Worm (Caenorhabditis elegans) whole organism, mixed stage, embryonic: Measurements from ENCODE around the gene C29F9.6.
"Not testable (repeated sequence)": the region's sequence is repeated elsewhere in the genome, so short reads cannot be mapped to it uniquely, and the experiment has no call there.

ENCODE experiments used
- M03D4.4 ChIP-seq: sonication (generic microtip); optimal IDR thresholded peaks from 2 replicates; lab custom pipeline; 2017; ENCODE audit warnings: mild to moderate bottlenecking, missing genetic modification characterization, missing compliant biosample characterization
- bed-3 ChIP-seq: fragments of 200-800 bp; sonication (Bioruptor generic); optimal IDR thresholded peaks from 3 replicates; lab custom pipeline; 2018; ENCODE audit warnings: mild to moderate bottlenecking, missing genetic modification characterization, moderate library complexity, missing compliant biosample characterization
- blmp-1 ChIP-seq: fragments of 150-350 bp; optimal IDR thresholded peaks from 2 replicates; lab custom pipeline; 2014; ENCODE audit warnings: missing biosample characterization, missing genetic modification characterization
- ceh-39 ChIP-seq: fragments of 150-350 bp; optimal IDR thresholded peaks from 2 replicates; lab custom pipeline; 2014; ENCODE audit warnings: missing biosample characterization, missing genetic modification characterization
- ceh-83 ChIP-seq: fragments of 200-800 bp; sonication (Bioruptor generic); optimal IDR thresholded peaks from 2 replicates; lab custom pipeline; 2018; ENCODE audit warnings: mild to moderate bottlenecking, missing genetic modification characterization, missing compliant biosample characterization
- cnd-1 ChIP-seq: fragments of 200-800 bp; sonication (Bioruptor generic); optimal IDR thresholded peaks from 2 replicates; lab custom pipeline; 2018; ENCODE audit warnings: mild to moderate bottlenecking, missing genetic modification characterization, missing compliant biosample characterization
- drap-1 ChIP-seq: fragments of 200-800 bp; sonication (Bioruptor generic); optimal IDR thresholded peaks from 3 replicates; lab custom pipeline; 2018; ENCODE audit warnings: mild to moderate bottlenecking, missing genetic modification characterization, missing compliant biosample characterization
- elt-1 ChIP-seq: sonication (generic microtip); optimal IDR thresholded peaks from 2 replicates; lab custom pipeline; 2017; ENCODE audit warnings: missing genetic modification characterization, mild to moderate bottlenecking, missing compliant biosample characterization, antibody characterized with exemption, moderate library complexity, borderline replicate concordance; ENCODE audit not compliant: insufficient read depth
- flh-1 ChIP-seq: fragments of 200-800 bp; sonication (Bioruptor generic); optimal IDR thresholded peaks from 2 replicates; lab custom pipeline; 2018; ENCODE audit warnings: mild to moderate bottlenecking, missing genetic modification characterization, moderate library complexity, missing compliant biosample characterization
- ham-2 ChIP-seq: fragments of 200-800 bp; sonication (Bioruptor generic); optimal IDR thresholded peaks from 2 replicates; lab custom pipeline; 2018; ENCODE audit warnings: mild to moderate bottlenecking, missing genetic modification characterization, missing compliant biosample characterization
- hlh-1 ChIP-seq: fragments of 150-350 bp; optimal IDR thresholded peaks from 2 replicates; lab custom pipeline; 2014; ENCODE audit warnings: missing biosample characterization, missing genetic modification reagents, missing genetic modification characterization
- lin-32 ChIP-seq: fragments of 200-800 bp; sonication (Bioruptor generic); optimal IDR thresholded peaks from 2 replicates; lab custom pipeline; 2018; ENCODE audit warnings: mild to moderate bottlenecking, missing genetic modification characterization, missing compliant biosample characterization
- lsy-2 ChIP-seq: fragments of 150-350 bp; optimal IDR thresholded peaks from 2 replicates; lab custom pipeline; 2014; ENCODE audit warnings: missing biosample characterization, missing genetic modification characterization
- mab-5 ChIP-seq: fragments of 150-350 bp; optimal IDR thresholded peaks from 2 replicates; lab custom pipeline; 2014; ENCODE audit warnings: missing biosample characterization, missing genetic modification characterization
- mep-1 ChIP-seq: fragments of 150-350 bp; optimal IDR thresholded peaks from 2 replicates; lab custom pipeline; 2017; ENCODE audit warnings: missing biosample characterization, missing genetic modification reagents, missing genetic modification characterization, inconsistent platforms
- mls-2 ChIP-seq: sonication (generic microtip); optimal IDR thresholded peaks from 2 replicates; lab custom pipeline; 2016; ENCODE audit warnings: mild to moderate bottlenecking, missing genetic modification characterization, moderate library complexity, missing compliant biosample characterization
- nhr-2 ChIP-seq: fragments of 150-350 bp; optimal IDR thresholded peaks from 2 replicates; lab custom pipeline; 2014; ENCODE audit warnings: missing biosample characterization, missing genetic modification characterization
- nhr-28 ChIP-seq: fragments of 150-350 bp; optimal IDR thresholded peaks from 2 replicates; lab custom pipeline; 2014; ENCODE audit warnings: missing biosample characterization, missing genetic modification characterization
- nhr-76 ChIP-seq: sonication (generic microtip); optimal IDR thresholded peaks from 2 replicates; lab custom pipeline; 2017; ENCODE audit warnings: missing biosample characterization, missing genetic modification characterization
- pha-4 ChIP-seq: fragments of 150-350 bp; optimal IDR thresholded peaks from 2 replicates; lab custom pipeline; 2018; ENCODE audit warnings: missing biosample characterization, missing genetic modification reagents, missing genetic modification characterization
- snpc-4 ChIP-seq: fragments of 150-350 bp; optimal IDR thresholded peaks from 2 replicates; lab custom pipeline; 2014; ENCODE audit warnings: missing biosample characterization, missing genetic modification characterization
- sptf-1 ChIP-seq: sonication (generic microtip); optimal IDR thresholded peaks from 2 replicates; lab custom pipeline; 2017; ENCODE audit warnings: mild to moderate bottlenecking, missing genetic modification characterization, moderate library complexity, missing compliant biosample characterization
- unc-120 ChIP-seq: sonication (generic microtip); optimal IDR thresholded peaks from 2 replicates; lab custom pipeline; 2017; ENCODE audit warnings: missing genetic modification characterization, missing compliant biosample characterization; ENCODE audit not compliant: poor library complexity, severe bottlenecking
- unc-39 ChIP-seq: fragments of 150-350 bp; optimal IDR thresholded peaks from 2 replicates; lab custom pipeline; 2014; ENCODE audit warnings: missing biosample characterization, missing genetic modification characterization
- unc-62 ChIP-seq: fragments of 150-350 bp; optimal IDR thresholded peaks from 2 replicates; lab custom pipeline; 2014; ENCODE audit warnings: missing biosample characterization, missing genetic modification reagents, missing genetic modification characterization
- zip-8 ChIP-seq: fragments of 150-350 bp; optimal IDR thresholded peaks from 2 replicates; lab custom pipeline; 2014; ENCODE audit warnings: missing biosample characterization, missing genetic modification characterization
- ztf-11 ChIP-seq: fragments of 150-350 bp; optimal IDR thresholded peaks from 2 replicates; lab custom pipeline; 2014; ENCODE audit warnings: missing biosample characterization, missing genetic modification characterization

The C29F9.6 gene

DNA sequence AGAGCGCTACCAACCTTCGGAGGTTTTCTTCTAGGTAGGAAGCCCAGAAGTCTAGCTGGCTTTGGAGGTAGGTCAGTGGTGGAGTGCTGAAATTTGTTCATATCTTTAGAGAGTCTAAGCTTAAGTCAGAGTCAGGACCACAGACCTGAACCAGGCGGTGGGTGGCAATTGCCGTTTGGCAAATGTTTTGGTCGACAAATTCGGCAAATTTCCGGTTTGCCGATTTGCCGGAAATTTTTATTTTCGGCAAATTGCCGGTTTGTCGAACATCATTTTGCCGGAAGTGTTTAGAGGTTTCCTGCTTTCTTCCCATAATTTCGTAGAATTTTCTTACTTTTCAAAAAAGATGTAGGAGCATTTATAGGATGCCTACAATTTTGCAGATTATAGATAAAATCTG, 15.9 kb upstream of the C29F9.6 start, which contains the start of gene C29F9.9:
C29F9.9 (minus strand) TSS at position 101 of the 400 bp plus-strand sequence.
- not testable (repeated sequence) for TF ChIP-seq nhr-2, mls-2, nhr-76 (tag; lab: Kevin White, UChicago)

DNA sequence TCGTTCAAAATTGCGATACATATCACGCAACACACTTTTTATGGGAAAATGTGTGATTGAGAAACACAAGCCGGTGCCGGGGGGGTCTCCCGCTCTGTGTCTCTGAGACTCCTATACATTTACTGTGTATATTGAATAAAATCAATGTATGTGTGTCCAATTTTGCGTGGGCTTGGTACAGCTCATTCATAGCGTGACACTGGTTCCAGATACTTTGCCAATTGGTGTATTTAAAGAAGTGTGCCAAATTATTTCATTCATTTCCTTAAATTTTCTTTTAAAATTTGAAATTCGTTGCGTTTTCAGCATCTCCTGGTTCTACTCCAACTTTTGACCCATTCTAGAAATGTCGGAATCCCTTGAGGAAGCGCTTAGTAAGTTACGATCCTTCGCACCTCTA, 2.5 kb downstream of the C29F9.6 start, which contains the start of gene C29F9.5:
C29F9.5 (plus strand) TSS at position 301 of the 400 bp plus-strand sequence.
- TF ChIP-seq drap-1 (GFP tag; lab: Kevin White, UChicago) (no peak), ceh-39 (tag; lab: Kevin White, UChicago) (no peak), snpc-4 (tag; lab: Kevin White, UChicago) (no peak), ztf-11 (tag; lab: Kevin White, UChicago) (no peak)

DNA sequence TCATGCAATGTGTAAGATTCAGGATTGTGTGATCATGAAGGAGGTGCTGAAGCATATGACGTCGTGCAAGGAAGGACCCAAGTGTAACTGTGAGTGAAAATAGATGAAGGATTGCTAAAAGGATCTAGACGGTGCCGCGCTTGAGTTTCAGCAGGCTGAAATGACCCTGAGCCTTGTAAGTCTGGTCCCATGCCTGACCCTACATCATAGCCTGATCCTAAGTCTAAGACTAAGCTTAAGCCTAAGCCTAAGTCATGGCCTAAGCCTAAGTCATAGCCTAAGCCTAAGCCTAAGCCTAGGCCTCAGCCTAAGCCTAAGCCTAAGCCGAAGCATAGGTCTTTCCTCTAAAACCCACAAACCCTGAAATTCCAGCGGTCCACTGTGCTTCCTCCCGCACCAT, 3.2 kb downstream of the C29F9.6 start:
- no peak for TF ChIP-seq hlh-1 (tag; lab: Kevin White, UChicago)
- TF ChIP-seq flh-1 (GFP tag; lab: Kevin White, UChicago), result no peak
- TF ChIP-seq pha-4 (tag; lab: Kevin White, UChicago), result no peak
- TF ChIP-seq lsy-2 (tag; lab: Kevin White, UChicago), result no peak
- TF ChIP-seq snpc-4 (tag; lab: Kevin White, UChicago), result no peak
- no peak for TF ChIP-seq zip-8 (tag; lab: Kevin White, UChicago)
- no peak for TF ChIP-seq unc-39
- TF ChIP-seq ceh-83 (GFP tag; lab: Kevin White, UChicago), result no peak
- no peak for TF ChIP-seq drap-1 (GFP tag; lab: Kevin White, UChicago)
- TF ChIP-seq mep-1, result no peak
- TF ChIP-seq M03D4.4 (tag; lab: Kevin White, UChicago), result no peak
- no peak for TF ChIP-seq lin-32

DNA sequence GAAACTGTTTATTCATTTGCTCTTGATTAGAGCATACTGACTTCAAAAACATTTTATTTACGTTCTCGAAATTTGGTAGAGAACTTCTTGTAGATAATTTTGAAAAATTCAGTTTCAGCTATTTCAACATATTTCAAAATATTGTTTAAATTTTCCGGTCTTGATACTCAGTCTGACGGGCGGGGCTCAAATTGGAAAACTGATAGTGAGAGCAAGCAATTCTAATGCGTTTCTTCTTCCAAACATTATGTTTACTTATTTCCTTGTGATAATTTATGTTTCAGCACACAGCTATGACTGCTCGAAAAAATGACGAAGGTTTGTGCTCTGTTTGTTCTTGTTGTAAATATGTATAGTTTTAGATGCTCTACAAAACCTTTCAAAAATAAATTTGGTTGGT, 5.5 kb downstream of the C29F9.6 start, which contains the start of gene pals-24:
pals-24 (plus strand) TSS at position 237 of the 400 bp plus-strand sequence.
- TF ChIP-seq lsy-2 (tag; lab: Kevin White, UChicago) (no peak), ceh-39 (tag; lab: Kevin White, UChicago) (no peak), nhr-28 (tag; lab: Kevin White, UChicago) (no peak), hlh-1 (tag; lab: Kevin White, UChicago) (no peak), mep-1 (no peak), unc-120 (tag; lab: Kevin White, UChicago) (no peak)
- TF ChIP-seq, all 35 proteins: peak for 0

DNA sequence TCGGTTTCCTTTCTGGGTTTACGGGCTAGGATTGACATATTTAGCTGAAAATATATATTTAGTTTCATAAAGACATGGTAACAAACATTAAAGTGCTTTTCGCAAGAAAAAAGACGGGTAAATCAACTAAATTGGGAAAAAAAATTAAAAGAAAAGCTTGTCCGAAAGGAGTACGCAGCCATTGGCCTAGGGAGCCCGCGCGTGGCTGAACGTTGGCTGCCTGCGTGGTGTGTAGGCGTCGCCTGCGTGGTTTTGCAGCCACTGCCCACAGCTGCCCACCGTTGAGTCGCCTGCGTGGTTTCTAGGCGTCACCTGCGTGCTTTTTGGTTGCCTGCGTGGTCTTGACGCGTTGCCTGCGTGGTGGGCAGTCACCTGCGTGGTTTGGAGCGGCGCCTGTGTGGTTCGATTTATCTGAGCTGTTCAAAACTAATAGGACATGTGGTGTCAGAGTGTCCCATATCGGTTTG, 7.3 kb downstream of the C29F9.6 start, which contains the start of gene C29F9.12:
C29F9.12 (minus strand) TSS at position 51 of the 467 bp plus-strand sequence.
- TF ChIP-seq sptf-1 (tag; lab: Kevin White, UChicago); ham-2 (GFP tag; lab: Kevin White, UChicago); blmp-1 (tag; lab: Kevin White, UChicago): not testable (repeated sequence)
- TF ChIP-seq, all 35 proteins: peak for 0; not testable (repeated sequence) for 35

DNA sequence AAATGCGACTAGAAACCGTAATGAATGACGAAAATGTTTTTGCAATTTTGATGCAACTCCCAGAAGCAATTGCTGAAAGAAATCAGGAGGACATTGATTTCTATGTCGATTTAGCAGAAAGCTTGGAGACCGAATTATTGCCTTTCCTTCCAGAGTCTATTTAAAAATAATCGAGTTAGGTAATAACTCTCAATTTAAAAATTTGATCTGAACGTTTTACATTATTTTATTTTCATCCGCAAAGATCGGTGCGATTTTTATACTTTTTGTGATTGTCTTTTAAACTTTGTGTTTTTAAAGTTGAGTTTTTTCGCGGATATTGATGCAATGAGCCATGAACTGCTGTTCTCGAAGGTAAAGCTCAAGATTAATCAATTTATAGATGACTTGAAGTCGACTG, 9.8 kb downstream of the C29F9.6 start, which contains the start of gene pals-23:
pals-23 (plus strand) TSS at position 301 of the 400 bp plus-strand sequence.
- TF ChIP-seq mab-5 (tag; lab: Kevin White, UChicago) (no peak), M03D4.4 (tag; lab: Kevin White, UChicago) (no peak), unc-62 (GFP tag; lab: Kevin White, UChicago) (no peak), ceh-83 (GFP tag; lab: Kevin White, UChicago) (no peak), ceh-39 (tag; lab: Kevin White, UChicago) (no peak), cnd-1 (tag; lab: Kevin White, UChicago) (no peak), elt-1 (no peak), sptf-1 (tag; lab: Kevin White, UChicago) (no peak), zip-8 (tag; lab: Kevin White, UChicago) (no peak), lsy-2 (tag; lab: Kevin White, UChicago) (no peak), flh-1 (GFP tag; lab: Kevin White, UChicago) (no peak), mep-1 (no peak), nhr-2 (tag; lab: Kevin White, UChicago) (no peak), hlh-1 (tag; lab: Kevin White, UChicago) (no peak), bed-3 (GFP tag; lab: Kevin White, UChicago) (no peak)
